Fruit fly (Drosophila melanogaster) whole organism, embryonic: ENCODE data around the gene GstD10.

ENCODE experiments used
- Abd-B ChIP-seq: fragments of 200-800 bp; sonication (Bioruptor generic); optimal IDR thresholded peaks from 2 replicates; lab custom pipeline; 2018; ENCODE audit warnings: missing biosample characterization, mild to moderate bottlenecking, missing genetic modification characterization, moderate library complexity
- CG15514 ChIP-seq: fragments of 200-800 bp; sonication (Bioruptor generic); optimal IDR thresholded peaks from 3 replicates; lab custom pipeline; 2017; ENCODE audit warnings: missing biosample characterization, missing genetic modification characterization, mild to moderate bottlenecking, moderate library complexity, missing genetic modification reagents
- CG16779 ChIP-seq: fragments of 200-800 bp; sonication (Bioruptor generic); IDR thresholded peaks from 2 replicates; pipeline ENCODE4 v1.3.6; 2022; ENCODE audit warnings: missing biosample characterization, missing genetic modification characterization
- CG16863 ChIP-seq: fragments of 200-800 bp; sonication (Bioruptor generic); optimal IDR thresholded peaks from 3 replicates; lab custom pipeline; 2016; ENCODE audit warnings: missing biosample characterization, missing genetic modification characterization
- CG17385 ChIP-seq: fragments of 200-800 bp; sonication (Bioruptor generic); optimal IDR thresholded peaks from 3 replicates; lab custom pipeline; 2018; ENCODE audit warnings: missing biosample characterization, mild to moderate bottlenecking, missing genetic modification characterization
- CG2116 ChIP-seq: fragments of 200-800 bp; sonication (Bioruptor generic); optimal IDR thresholded peaks from 3 replicates; lab custom pipeline; 2018; ENCODE audit warnings: missing biosample characterization, mild to moderate bottlenecking, missing genetic modification characterization
- CG3065 ChIP-seq: fragments of 200-800 bp; sonication (Bioruptor generic); optimal IDR thresholded peaks from 2 replicates; lab custom pipeline; 2016; ENCODE audit warnings: missing biosample characterization, missing genetic modification characterization
- CG32767 ChIP-seq: fragments of 200-800 bp; sonication (Bioruptor generic); IDR thresholded peaks from 2 replicates; pipeline ENCODE4 v1.3.6; 2022; ENCODE audit warnings: missing biosample characterization, missing genetic modification characterization
- CG33557 ChIP-seq: fragments of 200-800 bp; sonication (Bioruptor generic); optimal IDR thresholded peaks from 2 replicates; lab custom pipeline; 2019; ENCODE audit warnings: missing biosample characterization, mild to moderate bottlenecking, missing genetic modification characterization, moderate library complexity
- CG4282 ChIP-seq: fragments of 200-800 bp; sonication (Bioruptor generic); optimal IDR thresholded peaks from 2 replicates; lab custom pipeline; 2016; ENCODE audit warnings: missing biosample characterization, missing genetic modification characterization
- CG6654 ChIP-seq: fragments of 200-800 bp; sonication (Bioruptor generic); optimal IDR thresholded peaks from 2 replicates; lab custom pipeline; 2017; ENCODE audit warnings: missing biosample characterization, mild to moderate bottlenecking, missing genetic modification characterization
- CG6683 ChIP-seq: fragments of 200-800 bp; sonication (Bioruptor generic); optimal IDR thresholded peaks from 2 replicates; lab custom pipeline; 2017; ENCODE audit warnings: missing biosample characterization, mild to moderate bottlenecking, missing genetic modification characterization, missing genetic modification reagents
- CG7987 ChIP-seq: fragments of 200-800 bp; sonication (Bioruptor generic); optimal IDR thresholded peaks from 2 replicates; lab custom pipeline; 2018; ENCODE audit warnings: missing biosample characterization, mild to moderate bottlenecking, missing genetic modification characterization, moderate library complexity
- CG8765 ChIP-seq: fragments of 200-800 bp; sonication (Bioruptor generic); IDR thresholded peaks from 2 replicates; pipeline ENCODE4 v1.3.6; 2022; ENCODE audit warnings: missing biosample characterization, missing genetic modification characterization
- CG9727 ChIP-seq: fragments of 200-800 bp; sonication (Bioruptor generic); optimal IDR thresholded peaks from 3 replicates; lab custom pipeline; 2017; ENCODE audit warnings: missing biosample characterization, mild to moderate bottlenecking, missing genetic modification characterization
- Ets65A ChIP-seq: fragments of 200-800 bp; sonication (Bioruptor generic); peaks from one replicate; lab custom pipeline; 2016; ENCODE audit warnings: missing biosample characterization, missing genetic modification characterization
- Gug ChIP-seq: fragments of 200-800 bp; sonication (Bioruptor generic); IDR thresholded peaks from 4 replicates; pipeline ENCODE4 v1.3.6; 2022; ENCODE audit warnings: missing biosample characterization, missing genetic modification characterization
- HHEX ChIP-seq: fragments of 200-800 bp; sonication (Bioruptor generic); optimal IDR thresholded peaks from 3 replicates; lab custom pipeline; 2017; ENCODE audit warnings: missing biosample characterization, mild to moderate bottlenecking, missing genetic modification characterization, missing genetic modification reagents
- HmgD ChIP-seq: fragments of 200-800 bp; sonication (Bioruptor generic); optimal IDR thresholded peaks from 3 replicates; lab custom pipeline; 2016; ENCODE audit warnings: missing biosample characterization, missing genetic modification characterization
- HmgZ ChIP-seq: fragments of 200-800 bp; sonication (Bioruptor generic); optimal IDR thresholded peaks from 2 replicates; lab custom pipeline; 2018; ENCODE audit warnings: missing biosample characterization, mild to moderate bottlenecking, missing genetic modification characterization
- Hr3 ChIP-seq: fragments of 200-800 bp; sonication (Bioruptor generic); optimal IDR thresholded peaks from 3 replicates; lab custom pipeline; 2016; ENCODE audit warnings: missing biosample characterization, missing genetic modification characterization
- Hr51 ChIP-seq, 2 experiments: fragments of 200-800 bp; sonication (Bioruptor generic); optimal IDR thresholded peaks; 2 replicates in 1 of 2; 3 replicates in 1 of 2; lab custom pipeline; 2016 to 2018; ENCODE audit warnings: missing biosample characterization in 2 of 2, missing genetic modification characterization in 2 of 2, mild to moderate bottlenecking in 1 of 2, moderate library complexity in 1 of 2
- Myb ChIP-seq: fragments of 200-800 bp; sonication (Bioruptor generic); optimal IDR thresholded peaks from 2 replicates; lab custom pipeline; 2016; ENCODE audit warnings: missing biosample characterization, missing genetic modification characterization
- Nf-YB ChIP-seq: fragments of 200-800 bp; sonication (Bioruptor generic); optimal IDR thresholded peaks from 3 replicates; lab custom pipeline; 2019; ENCODE audit warnings: missing biosample characterization, mild to moderate bottlenecking, missing genetic modification characterization, moderate library complexity
- Poxn ChIP-seq: fragments of 200-800 bp; sonication (Bioruptor generic); IDR thresholded peaks from 2 replicates; pipeline ENCODE4 v1.3.6; 2022; ENCODE audit warnings: missing biosample characterization, missing genetic modification characterization
- bab2 ChIP-seq: fragments of 200-800 bp; sonication (Bioruptor generic); optimal IDR thresholded peaks from 2 replicates; lab custom pipeline; 2016; ENCODE audit warnings: missing biosample characterization, missing genetic modification characterization
- chinmo ChIP-seq: fragments of 200-800 bp; sonication (Bioruptor generic); IDR thresholded peaks from 4 replicates; pipeline ENCODE4 v1.3.6; 2022; ENCODE audit warnings: missing biosample characterization, missing genetic modification characterization; ENCODE audit not compliant: partially characterized antibody
- crp ChIP-seq, 2 experiments: fragments of 200-800 bp; sonication (Bioruptor generic); optimal IDR thresholded peaks; 2 replicates in 1 of 2; 3 replicates in 1 of 2; lab custom pipeline; 2017; ENCODE audit warnings: missing biosample characterization in 2 of 2, missing genetic modification characterization in 2 of 2, mild to moderate bottlenecking in 1 of 2, moderate library complexity in 1 of 2
- dati ChIP-seq: fragments of 200-800 bp; sonication (Bioruptor generic); IDR thresholded peaks from 2 replicates; pipeline ENCODE4 v1.3.6; 2022; ENCODE audit warnings: missing biosample characterization, missing genetic modification characterization
- ftz-f1 ChIP-seq: fragments of 200-800 bp; sonication (Bioruptor generic); optimal IDR thresholded peaks from 2 replicates; lab custom pipeline; 2016; ENCODE audit warnings: missing biosample characterization, missing genetic modification characterization
- gce ChIP-seq: fragments of 200-800 bp; sonication (Bioruptor generic); IDR thresholded peaks from 3 replicates; pipeline ENCODE4 v1.3.6; 2022; ENCODE audit warnings: missing biosample characterization, missing genetic modification characterization
- gsb ChIP-seq: fragments of 200-800 bp; sonication (Bioruptor generic); IDR thresholded peaks from 2 replicates; pipeline ENCODE4 v1.3.6; 2022; ENCODE audit warnings: missing biosample characterization, missing genetic modification characterization
- gt ChIP-seq: fragments of 200-800 bp; sonication (Bioruptor generic); IDR thresholded peaks from 2 replicates; pipeline ENCODE4 v1.3.6; 2022; ENCODE audit warnings: missing biosample characterization, missing genetic modification characterization
- jumu ChIP-seq: fragments of 200-800 bp; sonication (Bioruptor generic); optimal IDR thresholded peaks from 3 replicates; lab custom pipeline; 2016; ENCODE audit warnings: missing biosample characterization, missing genetic modification characterization
- kay ChIP-seq: fragments of 200-800 bp; sonication (Bioruptor generic); optimal IDR thresholded peaks from 2 replicates; lab custom pipeline; 2016; ENCODE audit warnings: missing biosample characterization, missing genetic modification characterization
- luna ChIP-seq: fragments of 200-800 bp; sonication (Bioruptor generic); optimal IDR thresholded peaks from 2 replicates; lab custom pipeline; 2016; ENCODE audit warnings: missing biosample characterization, missing genetic modification characterization
- nmo ChIP-seq: fragments of 200-800 bp; sonication (Bioruptor generic); optimal IDR thresholded peaks from 2 replicates; lab custom pipeline; 2018; ENCODE audit warnings: missing biosample characterization, mild to moderate bottlenecking, missing genetic modification characterization, moderate library complexity
- pan ChIP-seq, 4 experiments: fragments of >200 bp in 3 of 4; fragments of 200-800 bp in 1 of 4; sonication (Bioruptor generic) in 1 of 4; optimal IDR thresholded peaks in 3 of 4; IDR thresholded peaks in 1 of 4; 2 replicates each; pipeline versions ENCODE4 v1.3.6 to Lab custom; 2017 to 2022; ENCODE audit warnings: missing biosample characterization in 2 of 4, missing genetic modification characterization in 2 of 4, mixed read lengths in 1 of 4
- ro ChIP-seq: fragments of 200-800 bp; sonication (Bioruptor generic); IDR thresholded peaks from 2 replicates; pipeline ENCODE4 v1.3.6; 2022; ENCODE audit warnings: missing biosample characterization, missing genetic modification characterization
- sima ChIP-seq: fragments of 200-800 bp; sonication (Bioruptor generic); optimal IDR thresholded peaks from 2 replicates; lab custom pipeline; 2016; ENCODE audit warnings: missing biosample characterization, missing genetic modification characterization
- sisA ChIP-seq: fragments of 200-800 bp; sonication (Bioruptor generic); IDR thresholded peaks from 2 replicates; pipeline ENCODE4 v1.3.6; 2022; ENCODE audit warnings: missing biosample characterization, missing genetic modification characterization
- tgo ChIP-seq: fragments of 200-800 bp; sonication (Bioruptor generic); IDR thresholded peaks from 3 replicates; pipeline ENCODE4 v1.3.6; 2022; ENCODE audit warnings: missing biosample characterization, missing genetic modification characterization
- tll ChIP-seq, 2 experiments: fragments of 200-800 bp in 1 of 2; fragments of >200 bp in 1 of 2; sonication (Bioruptor generic) in 1 of 2; optimal IDR thresholded peaks; 2 replicates each; lab custom pipeline; 2017 to 2019; ENCODE audit warnings: missing biosample characterization in 2 of 2, missing genetic modification characterization in 2 of 2, mild to moderate bottlenecking in 1 of 2, moderate library complexity in 1 of 2
- tna ChIP-seq: fragments of 200-800 bp; sonication (Bioruptor generic); IDR thresholded peaks from 2 replicates; pipeline ENCODE4 v1.3.6; 2022; ENCODE audit warnings: missing biosample characterization, missing genetic modification characterization; ENCODE audit not compliant: partially characterized antibody
- trh ChIP-seq: fragments of 200-800 bp; sonication (Bioruptor generic); optimal IDR thresholded peaks from 2 replicates; lab custom pipeline; 2016; ENCODE audit warnings: missing biosample characterization, missing genetic modification characterization
- vnd ChIP-seq: fragments of 200-800 bp; sonication (Bioruptor generic); IDR thresholded peaks from 3 replicates; pipeline ENCODE4 v1.3.6; 2022; ENCODE audit warnings: missing biosample characterization, missing genetic modification characterization; ENCODE audit not compliant: partially characterized antibody
- zen ChIP-seq: fragments of 200-800 bp; sonication (Bioruptor generic); optimal IDR thresholded peaks from 3 replicates; lab custom pipeline; 2018; ENCODE audit warnings: missing biosample characterization, mild to moderate bottlenecking, missing genetic modification characterization, moderate library complexity
- zen2 ChIP-seq: fragments of 200-800 bp; sonication (Bioruptor generic); IDR thresholded peaks from 3 replicates; pipeline ENCODE4 v1.3.6; 2022; ENCODE audit warnings: missing biosample characterization, missing genetic modification characterization; ENCODE audit not compliant: partially characterized antibody
- zfh2 ChIP-seq: fragments of 200-800 bp; sonication (Bioruptor generic); optimal IDR thresholded peaks from 2 replicates; lab custom pipeline; 2016; ENCODE audit warnings: missing biosample characterization, missing genetic modification characterization

The GstD10 gene

dm6 chr3R:12402935-12403334 is 37.4 kb upstream of the GstD10 start (continued):
- TF ChIP-seq Abd-B (GFP tag; lab: Kevin White, UChicago) (peak; percentile 94), HHEX (peak; percentile 98), pan (optimal IDR thresholded peaks at IDR 0.05; lab: Kevin White, UChicago) (no peak), pan (GFP tag; optimal IDR thresholded peaks at IDR 0.05 in 1 of 2, IDR thresholded peaks at IDR 0.05 in 1 of 2) (peak in 1 of 2 experiments; percentile 97), HmgZ (tag; lab: Kevin White, UChicago) (peak; percentile 98), CG2116 (peak; percentile 91), sima (GFP tag; lab: Kevin White, UChicago) (peak; percentile 91), Nf-YB (peak; percentile 89), Ets65A (peak; percentile 98), ftz-f1 (GFP tag; lab: Kevin White, UChicago) (peak; percentile 45), crp (GFP tag; optimal IDR thresholded peaks at IDR 0.05; lab: Kevin White, UChicago) (peak in 1 of 2 experiments; percentile 67), tna (GFP tag; lab: Robert Waterston, UW) (no peak), gce (peak; percentile 97), zen2 (GFP tag; lab: Robert Waterston, UW) (0 out of 3 replicates have a peak, but pooled peaks have one; percentile 17), gt (GFP tag; lab: Robert Waterston, UW) (peak; percentile 85), Poxn (GFP tag; lab: Robert Waterston, UW) (peak; percentile 54), CG6683 (GFP tag; lab: Kevin White, UChicago) (peak; percentile 98), tll (GFP tag; optimal IDR thresholded peaks at IDR 0.05; lab: Kevin White, UChicago) (peak in 1 of 2 experiments; percentile 76), sisA (peak; percentile 89), trh (peak; percentile 91), chinmo (no peak), nmo (GFP tag; lab: Kevin White, UChicago) (peak; percentile 99), CG4282 (GFP tag; lab: Kevin White, UChicago) (peak; percentile 76), Gug (peak; percentile 64; the same call in 2 of the 4 replicates), ro (GFP tag; lab: Robert Waterston, UW) (peak; percentile 63), bab2 (GFP tag; lab: Kevin White, UChicago) (peak; percentile 95), Myb (GFP tag; lab: Kevin White, UChicago) (peak; percentile 70), tgo (GFP tag; lab: Robert Waterston, UW) (peak; percentile 95), CG9727 (GFP tag; lab: Kevin White, UChicago) (peak; percentile 98), CG15514 (peak; percentile 95), kay (GFP tag; lab: Kevin White, UChicago) (peak; percentile 89), CG6654 (GFP tag; lab: Kevin White, UChicago) (peak; percentile 94), luna (GFP tag; lab: Kevin White, UChicago) (peak; percentile 75), gsb (GFP tag; lab: Robert Waterston, UW) (peak; percentile 92), CG32767 (peak; percentile 93), jumu (peak; percentile 88), CG17385 (GFP tag; lab: Kevin White, UChicago) (peak; percentile 96), HmgD (GFP tag; lab: Kevin White, UChicago) (peak; percentile 93), zfh2 (GFP tag; lab: Kevin White, UChicago) (peak; percentile 87), zen (tag; lab: Kevin White, UChicago) (peak; percentile 100), Hr3 (GFP tag; lab: Kevin White, UChicago) (peak; percentile 91), CG16779 (peak; percentile 92), vnd (GFP tag; lab: Robert Waterston, UW) (no peak), dati (GFP tag; lab: Robert Waterston, UW) (peak; percentile 90), CG33557 (GFP tag; lab: Kevin White, UChicago) (peak; percentile 99), CG8765 (GFP tag; lab: Robert Waterston, UW) (peak; percentile 91), CG16863 (GFP tag; lab: Kevin White, UChicago) (peak; percentile 93), Hr51 (GFP tag; optimal IDR thresholded peaks at IDR 0.05; lab: Kevin White, UChicago) (peak; percentile 92 to 99), CG3065 (GFP tag; lab: Kevin White, UChicago) (peak; percentile 89), CG7987 (peak; percentile 96)
